Fruit fly (Drosophila melanogaster) whole organism, wandering third instar larva: Measurements from ENCODE around the gene tup.

ENCODE experiments used
- CG32264 ChIP-seq: fragments of 200-800 bp; sonication (Bioruptor generic); optimal IDR thresholded peaks from 2 replicates; lab custom pipeline; 2016; ENCODE audit warnings: missing biosample characterization, missing genetic modification characterization
- CG9705 ChIP-seq: fragments of 200-800 bp; sonication (Bioruptor generic); optimal IDR thresholded peaks from 2 replicates; lab custom pipeline; 2018; ENCODE audit warnings: missing biosample characterization, mild to moderate bottlenecking, missing genetic modification characterization
- CrebA ChIP-seq: fragments of 200-800 bp; sonication (Bioruptor generic); optimal IDR thresholded peaks from 2 replicates; lab custom pipeline; 2016; ENCODE audit warnings: missing biosample characterization, mild to moderate bottlenecking, missing genetic modification characterization, borderline replicate concordance
- Dfd ChIP-seq: fragments of >200 bp; optimal IDR thresholded peaks from 2 replicates; lab custom pipeline; 2017; ENCODE audit warnings: missing biosample characterization, missing genetic modification characterization
- Dif ChIP-seq: fragments of 200-275, 200-300 bp; sonication (Bioruptor generic); optimal IDR thresholded peaks from 2 replicates; lab custom pipeline; 2018; ENCODE audit warnings: missing biosample characterization, missing genetic modification characterization; ENCODE audit not compliant: partially characterized antibody
- GATAd ChIP-seq: sonication (Bioruptor generic); optimal IDR thresholded peaks from 2 replicates; lab custom pipeline; 2016; ENCODE audit warnings: missing biosample characterization, missing genetic modification characterization
- HLH106 ChIP-seq: fragments of 200-800 bp; optimal IDR thresholded peaks from 3 replicates; lab custom pipeline; 2019; ENCODE audit warnings: missing biosample characterization, mild to moderate bottlenecking, missing genetic modification characterization, moderate library complexity
- Hnf4 ChIP-seq: fragments of 200-800 bp; sonication (Bioruptor generic); optimal IDR thresholded peaks from 2 replicates; lab custom pipeline; 2016; ENCODE audit warnings: missing biosample characterization, mild to moderate bottlenecking, missing genetic modification characterization
- Hr78 ChIP-seq: fragments of >200 bp; optimal IDR thresholded peaks from 2 replicates; lab custom pipeline; 2017; ENCODE audit warnings: missing biosample characterization, missing genetic modification characterization
- Mio ChIP-seq: sonication (Bioruptor generic); optimal IDR thresholded peaks from 2 replicates; lab custom pipeline; 2016; ENCODE audit warnings: missing biosample characterization, missing genetic modification characterization
- N ChIP-seq: fragments of >200 bp; optimal IDR thresholded peaks from 2 replicates; lab custom pipeline; 2018; ENCODE audit warnings: missing biosample characterization, missing external identifiers, missing genetic modification characterization
- OdsH ChIP-seq: fragments of 200-800 bp; sonication (Bioruptor generic); optimal IDR thresholded peaks from 2 replicates; lab custom pipeline; 2016; ENCODE audit warnings: missing biosample characterization, mild to moderate bottlenecking, missing genetic modification characterization
- Rel ChIP-seq, 2 experiments: fragments of 200-800 bp; sonication (Bioruptor generic) in 1 of 2; optimal IDR thresholded peaks; 2 replicates in 1 of 2; 3 replicates in 1 of 2; lab custom pipeline; 2016 to 2019; ENCODE audit warnings: mild to moderate bottlenecking in 2 of 2, missing biosample characterization in 2 of 2, missing genetic modification characterization in 2 of 2, moderate library complexity in 1 of 2
- Sp1 ChIP-seq: fragments of 200-800 bp; sonication (Bioruptor generic); optimal IDR thresholded peaks from 3 replicates; lab custom pipeline; 2019; ENCODE audit warnings: missing biosample characterization, mild to moderate bottlenecking, missing genetic modification characterization, moderate library complexity
- br ChIP-seq: fragments of 200-800 bp; sonication (Bioruptor generic); optimal IDR thresholded peaks from 2 replicates; lab custom pipeline; 2016; ENCODE audit warnings: missing biosample characterization, missing genetic modification characterization
- brk ChIP-seq: fragments of 200-800 bp; sonication (Bioruptor generic); optimal IDR thresholded peaks from 2 replicates; lab custom pipeline; 2016; ENCODE audit warnings: missing biosample characterization, mild to moderate bottlenecking, missing genetic modification characterization
- dl ChIP-seq, 2 experiments: fragments of 175-275, 200-275 bp in 1 of 2; fragments of 200-275 bp in 1 of 2; sonication (Bioruptor generic); optimal IDR thresholded peaks; lab custom pipeline; 2018; ENCODE audit warnings: mild to moderate bottlenecking in 2 of 2, missing biosample characterization in 2 of 2, missing genetic modification characterization in 2 of 2, moderate library complexity in 2 of 2; ENCODE audit not compliant: partially characterized antibody in 2 of 2, insufficient read depth in 1 of 2
- dmrt93B ChIP-seq: fragments of 200-800 bp; sonication (Bioruptor generic); optimal IDR thresholded peaks from 2 replicates; lab custom pipeline; 2018; ENCODE audit warnings: missing biosample characterization, mild to moderate bottlenecking, missing genetic modification characterization
- dsf ChIP-seq: sonication (Bioruptor generic); optimal IDR thresholded peaks from 2 replicates; lab custom pipeline; 2016; ENCODE audit warnings: missing biosample characterization, missing genetic modification characterization, borderline replicate concordance
- foxo ChIP-seq, 2 experiments: fragments of 200-800 bp; sonication (Bioruptor generic); optimal IDR thresholded peaks; 2 replicates in 1 of 2; 3 replicates in 1 of 2; lab custom pipeline; 2016 to 2017; ENCODE audit warnings: missing biosample characterization in 2 of 2, missing genetic modification characterization in 2 of 2
- fru ChIP-seq: fragments of 200-800 bp; sonication (Bioruptor generic); optimal IDR thresholded peaks from 3 replicates; lab custom pipeline; 2016; ENCODE audit warnings: missing biosample characterization, mild to moderate bottlenecking, missing genetic modification characterization
- h ChIP-seq: fragments of 200-800 bp; sonication (Bioruptor generic); optimal IDR thresholded peaks from 3 replicates; lab custom pipeline; 2016; ENCODE audit warnings: missing biosample characterization, mild to moderate bottlenecking, missing genetic modification characterization
- lola ChIP-seq: fragments of >200 bp; optimal IDR thresholded peaks from 2 replicates; lab custom pipeline; 2017; ENCODE audit warnings: missing biosample characterization, missing genetic modification characterization
- pan ChIP-seq: fragments of >200 bp; optimal IDR thresholded peaks from 2 replicates; lab custom pipeline; 2017
- rgr ChIP-seq: fragments of 200-800 bp; sonication (Bioruptor generic); optimal IDR thresholded peaks from 3 replicates; lab custom pipeline; 2016; ENCODE audit warnings: missing biosample characterization, mild to moderate bottlenecking, missing genetic modification characterization
- sage ChIP-seq: fragments of 200-800 bp; sonication (Bioruptor generic); optimal IDR thresholded peaks from 2 replicates; lab custom pipeline; 2016; ENCODE audit warnings: missing biosample characterization, mild to moderate bottlenecking, missing genetic modification characterization
- sv ChIP-seq: fragments of 200-800 bp; sonication (Bioruptor generic); optimal IDR thresholded peaks from 3 replicates; lab custom pipeline; 2016; ENCODE audit warnings: missing biosample characterization, missing genetic modification characterization
- usp ChIP-seq: fragments of >200 bp; optimal IDR thresholded peaks from 2 replicates; lab custom pipeline; 2017; ENCODE audit warnings: missing biosample characterization, missing genetic modification characterization
- woc ChIP-seq: sonication (Bioruptor generic); optimal IDR thresholded peaks from 2 replicates; lab custom pipeline; 2016; ENCODE audit warnings: missing biosample characterization, mild to moderate bottlenecking, missing genetic modification characterization

Gene tup

DNA sequence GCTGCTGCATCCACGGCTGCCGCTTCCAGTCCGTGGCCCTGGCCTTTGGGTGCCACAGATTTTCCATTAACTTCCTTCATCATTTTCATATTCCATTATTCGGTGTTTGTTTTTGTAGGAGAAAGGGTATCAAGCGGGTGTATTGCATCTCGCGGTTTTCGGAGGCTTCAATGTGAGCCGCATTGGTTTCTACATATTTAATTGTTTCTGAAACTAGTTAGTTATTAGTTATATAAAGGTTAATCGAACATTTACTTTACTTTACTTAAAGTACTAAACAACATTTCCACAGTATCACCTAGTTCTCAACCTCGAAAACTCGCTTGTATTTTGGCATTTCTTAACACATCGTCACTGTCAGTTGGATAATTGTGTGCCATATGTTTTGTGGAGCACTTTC lies 18.8 kb upstream of the tup start:
- TF ChIP-seq Rel (GFP tag; optimal IDR thresholded peaks at IDR 0.05; lab: Kevin White, UChicago) (no peak), Rel (tag; optimal IDR thresholded peaks at IDR 0.05; lab: Kevin White, UChicago) (no peak), br (GFP tag; lab: Kevin White, UChicago) (no peak), Hr78 (GFP tag; lab: Kevin White, UChicago) (no peak), dl (GFP tag; optimal IDR thresholded peaks at IDR 0.05; lab: Kevin White, UChicago; ENCODE audit: insufficient read depth in 1 of 2, partially characterized antibody in 2 of 2) (no peak), N (GFP tag; lab: Kevin White, UChicago) (no peak), dmrt93B (GFP tag; lab: Kevin White, UChicago) (no peak), woc (GFP tag; lab: Kevin White, UChicago) (no peak), CG9705 (no peak), h (GFP tag; lab: Kevin White, UChicago) (no peak)

DNA sequence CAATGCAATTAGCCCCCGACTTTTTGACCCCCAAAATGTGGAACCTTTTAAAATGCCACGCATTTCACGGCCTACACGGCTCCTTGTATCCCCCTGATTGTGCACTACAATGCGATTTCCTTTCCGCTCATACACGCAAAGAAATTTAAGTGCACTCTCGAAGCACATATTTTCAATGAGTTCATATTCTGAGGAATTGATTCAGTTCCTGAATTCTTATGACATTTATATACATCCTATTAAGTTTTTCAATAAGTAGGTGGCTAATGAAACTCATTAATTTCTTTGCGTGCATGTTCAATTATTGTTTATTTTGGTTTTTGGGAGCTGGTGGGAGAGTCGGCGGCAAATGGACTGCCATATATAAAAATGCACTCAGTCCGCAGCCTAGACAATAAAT lies 18.2 kb upstream of the tup start:
- TF ChIP-seq lola (GFP tag; lab: Kevin White, UChicago) (no peak), brk (GFP tag; lab: Kevin White, UChicago) (no peak), Dif (GFP tag; lab: Kevin White, UChicago) (no peak), rgr (peak; percentile 18), foxo (GFP tag; optimal IDR thresholded peaks at IDR 0.05; lab: Kevin White, UChicago) (peak in 1 of 2 experiments; percentile 2), sv (GFP tag; lab: Kevin White, UChicago) (peak; percentile 39)

DNA sequence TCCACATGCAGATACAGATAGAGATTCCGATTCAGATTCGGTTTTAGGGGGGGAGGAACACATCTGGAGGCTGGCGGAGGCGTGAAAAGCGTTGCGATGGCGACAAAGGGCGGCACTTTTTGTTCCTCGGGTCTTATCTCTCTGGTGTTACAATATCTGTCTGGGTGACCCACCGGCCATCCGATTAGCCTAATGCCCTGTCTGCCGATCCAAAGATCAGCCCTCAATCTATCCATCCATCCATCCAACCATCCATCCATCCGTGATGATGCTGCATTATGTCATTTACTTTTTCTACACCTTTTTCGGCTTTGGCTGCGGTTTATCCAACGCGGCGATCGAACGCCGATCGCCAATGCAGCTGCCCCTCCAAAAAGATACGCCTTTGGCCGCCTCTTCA lies 16.9 kb upstream of the tup start:
- TF ChIP-seq sage = no peak
- no peak for TF ChIP-seq Dif (GFP tag; lab: Kevin White, UChicago)
- TF ChIP-seq HLH106 (tag; lab: Kevin White, UChicago) = no peak
- TF ChIP-seq N (GFP tag; lab: Kevin White, UChicago) = no peak
- TF ChIP-seq pan (lab: Kevin White, UChicago) = no peak
- TF ChIP-seq Sp1 = no peak
- no peak for TF ChIP-seq CrebA (GFP tag; lab: Kevin White, UChicago)
- TF ChIP-seq Hr78 (GFP tag; lab: Kevin White, UChicago) = no peak
- no peak for TF ChIP-seq OdsH (GFP tag; lab: Kevin White, UChicago)
- TF ChIP-seq usp (GFP tag; lab: Kevin White, UChicago) = no peak
- no peak for TF ChIP-seq fru (GFP tag; lab: Kevin White, UChicago)
- no peak for TF ChIP-seq rgr
- TF ChIP-seq Dfd (GFP tag; lab: Kevin White, UChicago) = no peak
- TF ChIP-seq CG32264 = no peak
- no peak for TF ChIP-seq GATAd (GFP tag; lab: Kevin White, UChicago)
- TF ChIP-seq lola (GFP tag; lab: Kevin White, UChicago) = no peak
- TF ChIP-seq sv (GFP tag; lab: Kevin White, UChicago) = no peak
- no peak for TF ChIP-seq dsf (GFP tag; lab: Kevin White, UChicago)
- TF ChIP-seq dmrt93B (GFP tag; lab: Kevin White, UChicago) = no peak
- TF ChIP-seq CG9705 = no peak

DNA sequence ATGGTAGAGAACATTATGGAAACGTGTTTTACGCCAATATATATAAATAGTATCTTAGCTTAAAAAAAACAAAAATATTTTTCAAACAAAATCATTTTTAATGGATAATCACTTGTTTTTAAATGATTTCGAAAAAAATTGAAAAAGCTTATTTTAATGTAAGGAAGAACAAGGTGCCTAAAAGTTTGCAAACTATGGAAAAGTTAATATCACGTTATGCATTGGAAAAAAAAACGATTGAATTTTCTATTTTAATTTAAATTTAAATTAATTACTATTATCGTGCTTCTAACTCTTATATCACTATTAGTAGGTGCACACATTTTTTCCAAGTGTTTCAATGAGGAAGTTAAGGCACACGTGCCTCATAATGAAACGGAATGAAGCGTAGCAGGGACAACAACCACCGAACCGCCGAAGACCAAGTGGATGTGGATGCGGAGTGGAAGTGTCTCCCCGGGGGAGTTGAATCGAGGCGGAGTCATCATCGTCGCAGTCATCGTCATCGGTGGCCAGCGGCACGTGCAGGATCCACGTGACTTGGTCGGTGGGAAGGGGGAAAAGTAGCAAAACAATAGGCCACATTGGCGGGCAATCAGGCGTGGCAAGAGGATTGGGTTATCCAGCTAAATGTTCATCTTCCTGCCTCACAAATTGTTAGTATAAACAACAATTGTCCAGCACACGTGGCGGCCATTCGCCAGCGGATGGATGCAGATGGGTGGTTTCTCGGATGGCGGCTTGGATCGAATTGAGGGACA lies 15.9 kb upstream of the tup start:
- TF ChIP-seq Dfd (GFP tag; lab: Kevin White, UChicago) (no peak), N (GFP tag; lab: Kevin White, UChicago) (no peak), Hnf4 (no peak), sv (GFP tag; lab: Kevin White, UChicago) (no peak)

DNA sequence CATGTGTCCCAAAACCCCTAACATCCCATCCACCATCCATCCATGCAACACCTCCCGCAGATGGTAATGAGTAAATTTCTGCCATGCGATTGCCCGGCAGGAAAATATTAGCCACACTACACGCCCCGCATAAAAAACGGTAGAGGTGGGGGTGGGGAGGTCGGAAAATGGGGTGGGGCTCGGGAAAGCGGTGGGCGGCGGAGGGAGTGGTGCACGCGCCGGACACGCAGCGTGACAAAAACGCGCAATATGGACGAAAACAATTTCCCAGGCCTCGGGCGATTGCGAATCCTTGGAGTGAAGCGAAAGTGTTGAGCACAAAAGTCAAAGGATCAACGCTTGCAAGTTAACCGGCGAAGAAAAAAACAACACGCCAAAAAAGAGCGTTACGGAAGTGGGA lies 15.3 kb upstream of the tup start:
- no peak for TF ChIP-seq sage
- TF ChIP-seq Mio (GFP tag; lab: Kevin White, UChicago) = no peak
- TF ChIP-seq woc (GFP tag; lab: Kevin White, UChicago) = no peak
- TF ChIP-seq, all 38 proteins: peak for 0
